Worm (Caenorhabditis elegans) whole organism, midembryonic: ENCODE results near the gene Y73C8C.3.
A peak's percentile ranks its signal among the peaks of the same experiment; 100 is the strongest.

ENCODE experiments used
- T22C8.4 ChIP-seq: fragments of 200-800 bp; sonication (Bioruptor generic); IDR thresholded peaks from 2 replicates; pipeline ENCODE4 v1.3.6; 2022; ENCODE audit warnings: missing genetic modification characterization, missing compliant biosample characterization
- cog-1 ChIP-seq: sonication (generic microtip); optimal IDR thresholded peaks from 2 replicates; lab custom pipeline; 2016; ENCODE audit warnings: missing genetic modification characterization, missing compliant biosample characterization
- flt-1 ChIP-seq: fragments of 200-800 bp; sonication (Bioruptor generic); IDR thresholded peaks from 2 replicates; pipeline ENCODE4 v1.3.6; 2022; ENCODE audit warnings: missing genetic modification characterization, missing compliant biosample characterization
- klf-2 ChIP-seq: fragments of 200-800 bp; sonication (Bioruptor generic); conservative IDR thresholded peaks from 2 replicates; pipeline ENCODE4 v1.3.6; 2022; ENCODE audit warnings: missing genetic modification reagents, missing genetic modification characterization, missing compliant biosample characterization
- med-1 ChIP-seq: sonication (generic microtip); optimal IDR thresholded peaks from 2 replicates; lab custom pipeline; 2017; ENCODE audit warnings: missing genetic modification characterization, mild to moderate bottlenecking, missing compliant biosample characterization, antibody characterized with exemption, missing genetic modification reagents; ENCODE audit not compliant: insufficient read depth
- ref-1 ChIP-seq: fragments of 200-800 bp; sonication (Bioruptor generic); conservative IDR thresholded peaks from 2 replicates; pipeline ENCODE4 v1.3.6; 2022; ENCODE audit warnings: missing genetic modification reagents, missing genetic modification characterization, missing compliant biosample characterization
- tab-1 ChIP-seq: fragments of 200-800 bp; sonication (Bioruptor generic); IDR thresholded peaks from 2 replicates; pipeline ENCODE4 v1.3.6; 2022; ENCODE audit warnings: missing genetic modification characterization, missing compliant biosample characterization
- ztf-23 ChIP-seq: fragments of 200-800 bp; sonication (Bioruptor generic); IDR thresholded peaks from 2 replicates; pipeline ENCODE4 v1.3.6; 2022; ENCODE audit warnings: missing genetic modification reagents, missing genetic modification characterization, missing compliant biosample characterization
- ztf-29 ChIP-seq: fragments of 200-800 bp; sonication (Bioruptor generic); IDR thresholded peaks from 2 replicates; pipeline ENCODE4 v1.3.6; 2022; ENCODE audit warnings: missing genetic modification reagents, missing genetic modification characterization, missing compliant biosample characterization

The Y73C8C.3 gene

DNA sequence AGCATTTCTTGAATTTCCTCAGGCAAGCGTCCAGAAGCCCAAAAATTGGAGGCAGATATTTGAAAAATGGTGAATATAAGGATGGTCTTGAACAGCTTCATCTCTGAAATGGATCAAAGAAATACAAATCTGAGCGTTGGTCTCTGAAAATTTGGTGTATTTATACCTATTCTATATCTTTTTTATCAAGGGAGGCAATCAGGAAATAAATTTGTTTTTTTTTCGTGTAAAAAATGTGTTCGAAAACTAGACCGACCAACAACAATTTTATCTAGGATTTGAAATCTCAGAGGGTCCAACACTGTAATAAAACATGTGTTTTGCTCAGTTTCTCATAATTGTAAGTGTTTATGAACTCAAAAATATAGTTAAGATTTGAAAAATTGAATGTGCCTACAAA, 6.7 kb downstream of the Y73C8C.3 start, which contains the start of gene srt-56:
srt-56 (minus strand) TSS at position 101 of the 400 bp plus-strand sequence.
- no peak for TF ChIP-seq ref-1 (GFP tag; lab: Robert Waterston, UW)
- TF ChIP-seq ztf-29 (GFP tag; lab: Robert Waterston, UW) = no peak
- no peak for TF ChIP-seq tab-1 (GFP tag; lab: Robert Waterston, UW)
- TF ChIP-seq med-1 (GFP tag; lab: Kevin White, UChicago) = no peak
- TF ChIP-seq flt-1 = no peak
- no peak for TF ChIP-seq ztf-23 (GFP tag; lab: Robert Waterston, UW)
- TF ChIP-seq T22C8.4 (GFP tag; lab: Robert Waterston, UW) = no peak
- no peak for TF ChIP-seq cog-1 (tag; lab: Kevin White, UChicago)
- no peak for TF ChIP-seq klf-2 (GFP tag; lab: Robert Waterston, UW)

ce11 chrV:3122403-3122802, 7.3 kb downstream of the Y73C8C.3 start:
- TF ChIP-seq ztf-23 (GFP tag; lab: Robert Waterston, UW) (no peak), tab-1 (GFP tag; lab: Robert Waterston, UW) (no peak), cog-1 (tag; lab: Kevin White, UChicago) (no peak), klf-2 (GFP tag; lab: Robert Waterston, UW) (no peak), flt-1 (no peak), ref-1 (GFP tag; lab: Robert Waterston, UW) (no peak), ztf-29 (GFP tag; lab: Robert Waterston, UW) (no peak)

DNA sequence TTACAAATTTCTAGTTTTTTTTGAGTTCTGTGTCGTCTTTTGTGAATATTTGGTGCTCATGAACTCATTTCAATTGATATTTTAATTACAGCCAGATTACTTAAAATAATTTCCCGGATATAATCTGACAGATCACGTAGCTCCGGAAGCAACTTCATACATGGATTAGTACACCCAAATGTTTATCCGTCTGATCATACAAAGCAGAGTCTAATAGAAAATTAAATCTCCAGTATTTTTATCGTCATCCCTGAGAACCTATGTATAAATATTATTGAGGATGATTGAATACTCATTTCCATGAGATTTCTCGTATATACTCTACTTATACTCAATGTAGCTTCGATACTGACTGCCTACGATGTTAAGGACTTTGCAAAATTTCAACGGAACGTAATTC, 9.8 kb downstream of the Y73C8C.3 start, which contains the start of gene Y73C8C.12:
Y73C8C.12 (plus strand) TSS at position 301 of the 400 bp plus-strand sequence.
- no peak for TF ChIP-seq cog-1 (tag; lab: Kevin White, UChicago)

DNA sequence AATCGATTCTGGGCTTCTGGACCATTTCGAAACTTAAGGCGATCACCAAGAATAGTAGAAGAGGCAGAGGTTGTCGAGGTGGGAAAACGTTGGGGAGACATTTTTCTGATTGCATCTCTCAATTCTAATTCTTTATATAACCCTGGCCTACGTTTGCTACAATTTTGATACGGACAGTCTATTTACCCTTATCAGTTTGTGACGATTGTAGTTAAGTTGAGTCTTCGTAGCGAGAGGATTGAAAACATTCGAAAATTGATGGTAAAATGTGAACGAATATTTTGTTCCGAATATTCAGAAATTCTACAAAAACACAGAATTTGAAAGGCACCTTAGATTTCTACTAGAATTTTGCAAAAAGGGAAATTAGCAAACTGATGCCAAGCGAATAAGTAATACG, 12.6 kb downstream of the Y73C8C.3 start, which contains the start of gene Y73C8C.10:
Y73C8C.10 (minus strand) TSS at position 101 of the 400 bp plus-strand sequence.
- TF ChIP-seq med-1 (GFP tag; lab: Kevin White, UChicago) (no peak), klf-2 (GFP tag; lab: Robert Waterston, UW) (no peak), ztf-23 (GFP tag; lab: Robert Waterston, UW) (no peak), ztf-29 (GFP tag; lab: Robert Waterston, UW) (no peak), ref-1 (GFP tag; lab: Robert Waterston, UW) (no peak), tab-1 (GFP tag; lab: Robert Waterston, UW) (no peak), flt-1 (no peak), T22C8.4 (GFP tag; lab: Robert Waterston, UW) (no peak), cog-1 (tag; lab: Kevin White, UChicago) (no peak)

DNA sequence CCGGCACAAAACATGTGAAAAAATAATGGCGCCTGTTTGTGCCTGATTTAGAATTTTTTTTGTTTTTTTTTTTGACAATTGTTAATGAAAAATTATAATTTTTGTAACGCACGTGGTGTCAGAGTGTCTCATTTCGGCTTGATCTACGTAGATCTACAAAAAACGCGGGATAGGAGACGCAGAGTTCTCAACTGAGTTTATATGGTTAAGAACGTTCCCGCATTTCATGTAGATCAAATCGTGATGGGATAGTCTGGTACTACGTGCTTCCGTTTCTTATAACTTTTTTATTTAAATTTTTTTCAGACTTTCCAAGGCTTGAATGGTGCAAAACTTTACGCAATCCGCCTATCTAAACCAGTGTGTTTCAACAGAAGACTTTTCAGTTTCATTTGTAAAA, 13.7 kb downstream of the Y73C8C.3 start, which contains the start of gene tat-6:
tat-6 (plus strand) TSS at position 301 of the 400 bp plus-strand sequence.
- no peak for TF ChIP-seq T22C8.4 (GFP tag; lab: Robert Waterston, UW)
- no peak for TF ChIP-seq cog-1 (tag; lab: Kevin White, UChicago)
- no peak for TF ChIP-seq ztf-29 (GFP tag; lab: Robert Waterston, UW)
- no peak for TF ChIP-seq ztf-23 (GFP tag; lab: Robert Waterston, UW)
- TF ChIP-seq ref-1 (GFP tag; lab: Robert Waterston, UW) = no peak
- no peak for TF ChIP-seq flt-1
- TF ChIP-seq klf-2 (GFP tag; lab: Robert Waterston, UW) = no peak
- no peak for TF ChIP-seq tab-1 (GFP tag; lab: Robert Waterston, UW)
- TF ChIP-seq med-1 (GFP tag; lab: Kevin White, UChicago) = no peak

DNA sequence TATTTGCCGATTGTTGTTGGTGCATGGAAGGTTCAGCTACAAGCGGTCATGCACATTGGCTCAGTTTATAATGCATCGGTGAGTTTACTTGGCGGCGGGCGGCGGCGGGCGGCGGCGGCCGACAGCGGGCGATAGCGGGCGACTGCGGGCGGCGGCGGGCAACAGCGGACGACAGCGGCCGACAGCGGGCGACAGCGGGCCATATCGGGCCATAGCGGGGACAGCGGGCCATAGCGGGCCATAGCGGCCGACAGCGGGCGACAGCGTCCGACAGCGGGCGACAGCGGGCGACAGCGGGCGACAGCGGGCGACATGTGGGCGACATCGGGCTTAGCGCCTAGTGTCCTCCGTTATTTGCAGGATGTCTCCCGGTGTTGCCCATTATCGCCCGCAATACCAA, 17.0 kb downstream of the Y73C8C.3 start:
- TF ChIP-seq klf-2 (GFP tag; lab: Robert Waterston, UW) = no peak
- no peak for TF ChIP-seq T22C8.4 (GFP tag; lab: Robert Waterston, UW)
- no peak for TF ChIP-seq ref-1 (GFP tag; lab: Robert Waterston, UW)
- peak; percentile 48; the same call in 1 of the 2 replicates for TF ChIP-seq flt-1

ce11 chrV:3133293-3133755, 18.3 kb downstream of the Y73C8C.3 start, which contains the start of gene F02C9.2:
F02C9.2 (plus strand) TSS chrV:3133705.
- no peak for TF ChIP-seq ztf-23 (GFP tag; lab: Robert Waterston, UW)
- no peak for TF ChIP-seq klf-2 (GFP tag; lab: Robert Waterston, UW)
- TF ChIP-seq cog-1 (tag; lab: Kevin White, UChicago) = no peak
- no peak for TF ChIP-seq flt-1
- no peak for TF ChIP-seq tab-1 (GFP tag; lab: Robert Waterston, UW)
- TF ChIP-seq T22C8.4 (GFP tag; lab: Robert Waterston, UW) = no peak
- TF ChIP-seq ref-1 (GFP tag; lab: Robert Waterston, UW) = no peak
- no peak for TF ChIP-seq med-1 (GFP tag; lab: Kevin White, UChicago)
- TF ChIP-seq ztf-29 (GFP tag; lab: Robert Waterston, UW) = no peak

- no peak for TF ChIP-seq tab-1 (GFP tag; lab: Robert Waterston, UW)
- no peak for TF ChIP-seq T22C8.4 (GFP tag; lab: Robert Waterston, UW)
- TF ChIP-seq med-1 (GFP tag; lab: Kevin White, UChicago) = no peak
- no peak for TF ChIP-seq cog-1 (tag; lab: Kevin White, UChicago)
- TF ChIP-seq ztf-29 (GFP tag; lab: Robert Waterston, UW) = no peak
Measured at ce11 chrV:3138488-3138887, 23.4 kb downstream of the Y73C8C.3 start, which contains the start of the genes irld-3 and F02C9.1. irld-3 (minus strand) TSS chrV:3138588. F02C9.1 (plus strand) TSS chrV:3138703.

ce11 chrV:3141190-3141589, 26.1 kb downstream of the Y73C8C.3 start, which contains the start of gene srab-9:
srab-9 (minus strand) TSS chrV:3141290.
- no peak for TF ChIP-seq ztf-23 (GFP tag; lab: Robert Waterston, UW)
- no peak for TF ChIP-seq ref-1 (GFP tag; lab: Robert Waterston, UW)

DNA sequence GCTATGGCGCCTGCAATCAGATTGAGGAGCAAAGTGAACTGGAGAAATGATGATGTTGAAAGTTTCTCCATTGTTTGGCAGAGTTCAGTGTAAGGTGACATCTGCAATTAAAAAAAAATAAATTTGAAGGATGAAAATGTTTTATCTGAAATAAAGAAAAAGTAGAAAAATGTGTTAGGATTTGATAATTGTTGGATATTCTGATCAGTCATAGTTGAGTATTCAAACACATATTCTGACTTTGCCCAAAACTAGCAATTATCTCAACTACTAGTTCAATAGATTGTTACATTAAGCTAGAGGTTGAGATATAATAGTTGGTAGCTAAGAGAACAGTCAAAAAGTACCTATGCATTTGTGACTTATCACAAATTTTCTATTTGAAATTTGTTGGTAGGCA, 29.4 kb downstream of the Y73C8C.3 start, which contains the start of gene srab-10:
srab-10 (minus strand) TSS at position 101 of the 400 bp plus-strand sequence.
- TF ChIP-seq ref-1 (GFP tag; lab: Robert Waterston, UW) (no peak), T22C8.4 (GFP tag; lab: Robert Waterston, UW) (no peak), med-1 (GFP tag; lab: Kevin White, UChicago) (no peak), klf-2 (GFP tag; lab: Robert Waterston, UW) (no peak), cog-1 (tag; lab: Kevin White, UChicago) (no peak), ztf-23 (GFP tag; lab: Robert Waterston, UW) (no peak), tab-1 (GFP tag; lab: Robert Waterston, UW) (no peak), flt-1 (no peak), ztf-29 (GFP tag; lab: Robert Waterston, UW) (no peak)
